Fruit fly (Drosophila melanogaster) whole organism, embryonic: ENCODE results near the gene RfC3.

Source experiments
- ATbp ChIP-seq: fragments of 200-800 bp; sonication (Bioruptor generic); optimal IDR thresholded peaks from 2 replicates; lab custom pipeline; 2017; ENCODE audit warnings: missing biosample characterization, mild to moderate bottlenecking, missing genetic modification characterization, missing genetic modification reagents
- BEAF-32 ChIP-seq: fragments of 200-800 bp; sonication (Bioruptor generic); optimal IDR thresholded peaks from 3 replicates; lab custom pipeline; 2017; ENCODE audit warnings: missing biosample characterization, missing genetic modification characterization, mild to moderate bottlenecking, moderate library complexity, missing genetic modification reagents
- CG10209 ChIP-seq: fragments of 200-800 bp; sonication (Bioruptor generic); optimal IDR thresholded peaks from 3 replicates; lab custom pipeline; 2017; ENCODE audit warnings: missing biosample characterization, mild to moderate bottlenecking, missing genetic modification characterization, missing genetic modification reagents
- CG10267 ChIP-seq: fragments of 200-800 bp; sonication (Bioruptor generic); optimal IDR thresholded peaks from 2 replicates; lab custom pipeline; 2018; ENCODE audit warnings: missing biosample characterization, mild to moderate bottlenecking, missing genetic modification characterization, moderate library complexity
- CG11398 ChIP-seq: fragments of 200-800 bp; sonication (Bioruptor generic); optimal IDR thresholded peaks from 2 replicates; lab custom pipeline; 2016; ENCODE audit warnings: missing biosample characterization, missing genetic modification characterization
- CG11560 ChIP-seq: fragments of 200-800 bp; sonication (Bioruptor generic); IDR thresholded peaks from 3 replicates; pipeline ENCODE4 v1.3.6; 2022; ENCODE audit warnings: missing biosample characterization, missing genetic modification characterization
- CG11723 ChIP-seq: fragments of 200-800 bp; sonication (Bioruptor generic); optimal IDR thresholded peaks from 2 replicates; lab custom pipeline; 2017; ENCODE audit warnings: missing biosample characterization, mild to moderate bottlenecking, missing genetic modification characterization
- CG12659 ChIP-seq: fragments of 200-800 bp; sonication (Bioruptor generic); optimal IDR thresholded peaks from 3 replicates; lab custom pipeline; 2017; ENCODE audit warnings: mild to moderate bottlenecking, missing biosample characterization, missing genetic modification reagents, missing genetic modification characterization
- CG12744 ChIP-seq: fragments of 200-800 bp; sonication (Bioruptor generic); optimal IDR thresholded peaks from 2 replicates; lab custom pipeline; 2016; ENCODE audit warnings: missing biosample characterization, missing genetic modification characterization
- CG14965 ChIP-seq: fragments of 200-800 bp; sonication (Bioruptor generic); optimal IDR thresholded peaks from 2 replicates; lab custom pipeline; 2016; ENCODE audit warnings: missing biosample characterization, missing genetic modification characterization, borderline replicate concordance
- CG15073 ChIP-seq: fragments of 200-800 bp; sonication (Bioruptor generic); optimal IDR thresholded peaks from 2 replicates; lab custom pipeline; 2016; ENCODE audit warnings: missing biosample characterization, missing genetic modification characterization
- CG15696 ChIP-seq: fragments of 200-800 bp; sonication (Bioruptor generic); optimal IDR thresholded peaks from 2 replicates; lab custom pipeline; 2019; ENCODE audit warnings: missing biosample characterization, mild to moderate bottlenecking, missing genetic modification characterization, moderate library complexity
- CG16813 ChIP-seq: fragments of 200-800 bp; sonication (Bioruptor generic); IDR thresholded peaks from 3 replicates; pipeline ENCODE4 v1.3.6; 2022; ENCODE audit warnings: missing biosample characterization, missing genetic modification characterization; ENCODE audit not compliant: partially characterized antibody
- CG17802 ChIP-seq: fragments of 200-800 bp; sonication (Bioruptor generic); optimal IDR thresholded peaks from 2 replicates; lab custom pipeline; 2018; ENCODE audit warnings: missing biosample characterization, mild to moderate bottlenecking, missing genetic modification characterization, moderate library complexity
- CG3065 ChIP-seq: fragments of 200-800 bp; sonication (Bioruptor generic); optimal IDR thresholded peaks from 2 replicates; lab custom pipeline; 2016; ENCODE audit warnings: missing biosample characterization, missing genetic modification characterization
- CG3163 ChIP-seq: fragments of 200-800 bp; sonication (Bioruptor generic); optimal IDR thresholded peaks from 3 replicates; lab custom pipeline; 2016; ENCODE audit warnings: missing biosample characterization, missing genetic modification characterization
- CG32532 ChIP-seq: fragments of 200-800 bp; sonication (Bioruptor generic); IDR thresholded peaks from 2 replicates; pipeline ENCODE4 v1.3.6; 2022; ENCODE audit warnings: missing biosample characterization, missing genetic modification characterization
- CG34224 ChIP-seq: fragments of 200-800 bp; sonication (Bioruptor generic); IDR thresholded peaks from 3 replicates; pipeline ENCODE4 v1.3.6; 2022; ENCODE audit warnings: missing biosample characterization, missing genetic modification characterization; ENCODE audit not compliant: partially characterized antibody
- CG3847 ChIP-seq: fragments of 200-800 bp; sonication (Bioruptor generic); IDR thresholded peaks from 2 replicates; pipeline ENCODE4 v1.3.6; 2022; ENCODE audit warnings: missing biosample characterization, missing genetic modification characterization
- CG8924 ChIP-seq: fragments of 200-800 bp; optimal IDR thresholded peaks from 3 replicates; lab custom pipeline; 2019; ENCODE audit warnings: missing biosample characterization, mild to moderate bottlenecking, missing genetic modification characterization, moderate library complexity
- CoRest ChIP-seq: fragments of 200-800 bp; sonication (Bioruptor generic); optimal IDR thresholded peaks from 3 replicates; lab custom pipeline; 2018; ENCODE audit warnings: missing biosample characterization, mild to moderate bottlenecking, missing genetic modification characterization, moderate library complexity
- Deaf1 ChIP-seq: fragments of 200-800 bp; optimal IDR thresholded peaks from 3 replicates; lab custom pipeline; 2019; ENCODE audit warnings: missing biosample characterization, mild to moderate bottlenecking, missing genetic modification characterization, moderate library complexity
- Dip3 ChIP-seq: fragments of 200-800 bp; sonication (Bioruptor generic); optimal IDR thresholded peaks from 3 replicates; lab custom pipeline; 2016; ENCODE audit warnings: missing biosample characterization, missing genetic modification characterization
- Dll ChIP-seq: fragments of 200-800 bp; sonication (Bioruptor generic); IDR thresholded peaks from 4 replicates; pipeline ENCODE4 v1.3.6; 2022; ENCODE audit warnings: missing biosample characterization, missing genetic modification characterization; ENCODE audit not compliant: partially characterized antibody
- Dref ChIP-seq: fragments of 200-800 bp; sonication (Bioruptor generic); IDR thresholded peaks from 2 replicates; pipeline ENCODE4 v1.3.6; 2022; ENCODE audit warnings: missing biosample characterization, missing genetic modification characterization
- E2f1 ChIP-seq: fragments of 200-800 bp; sonication (Bioruptor generic); IDR thresholded peaks from 2 replicates; pipeline ENCODE4 v1.3.6; 2022; ENCODE audit warnings: missing biosample characterization, missing genetic modification characterization
- HmgZ ChIP-seq: fragments of 200-800 bp; sonication (Bioruptor generic); optimal IDR thresholded peaks from 2 replicates; lab custom pipeline; 2018; ENCODE audit warnings: missing biosample characterization, mild to moderate bottlenecking, missing genetic modification characterization
- Hr51 ChIP-seq, 2 experiments: fragments of 200-800 bp; sonication (Bioruptor generic); optimal IDR thresholded peaks; 2 replicates in 1 of 2; 3 replicates in 1 of 2; lab custom pipeline; 2016 to 2018; ENCODE audit warnings: missing biosample characterization in 2 of 2, missing genetic modification characterization in 2 of 2, mild to moderate bottlenecking in 1 of 2, moderate library complexity in 1 of 2
- Mad ChIP-seq: fragments of 200-800 bp; sonication (Bioruptor generic); optimal IDR thresholded peaks from 2 replicates; lab custom pipeline; 2016; ENCODE audit warnings: missing biosample characterization, missing genetic modification characterization
- Nf-YC ChIP-seq: fragments of 200-800 bp; optimal IDR thresholded peaks from 3 replicates; lab custom pipeline; 2019; ENCODE audit warnings: missing biosample characterization, mild to moderate bottlenecking, missing genetic modification characterization, moderate library complexity
- Sry-δ ChIP-seq: fragments of 200-800 bp; sonication (Bioruptor generic); optimal IDR thresholded peaks from 2 replicates; lab custom pipeline; 2016; ENCODE audit warnings: missing biosample characterization, missing genetic modification characterization
- Tbp ChIP-seq: fragments of >200 bp; optimal IDR thresholded peaks from 2 replicates; lab custom pipeline; 2018; ENCODE audit warnings: missing biosample characterization, missing genetic modification characterization
- YL-1 ChIP-seq: fragments of 200-800 bp; sonication (Bioruptor generic); optimal IDR thresholded peaks from 3 replicates; lab custom pipeline; 2017; ENCODE audit warnings: missing biosample characterization, mild to moderate bottlenecking, missing genetic modification characterization
- al ChIP-seq: fragments of 200-800 bp; sonication (Bioruptor generic); IDR thresholded peaks from 2 replicates; pipeline ENCODE4 v1.3.6; 2022; ENCODE audit warnings: missing biosample characterization, missing genetic modification characterization
- chn ChIP-seq: fragments of 200-800 bp; sonication (Bioruptor generic); optimal IDR thresholded peaks from 2 replicates; lab custom pipeline; 2016; ENCODE audit warnings: missing biosample characterization, missing genetic modification characterization
- crp ChIP-seq, 2 experiments: fragments of 200-800 bp; sonication (Bioruptor generic); optimal IDR thresholded peaks; 2 replicates in 1 of 2; 3 replicates in 1 of 2; lab custom pipeline; 2017; ENCODE audit warnings: missing biosample characterization in 2 of 2, missing genetic modification characterization in 2 of 2, mild to moderate bottlenecking in 1 of 2, moderate library complexity in 1 of 2
- danr ChIP-seq: fragments of 200-800 bp; sonication (Bioruptor generic); IDR thresholded peaks from 2 replicates; pipeline ENCODE4 v1.3.6; 2022; ENCODE audit warnings: missing biosample characterization, missing genetic modification characterization
- dimm ChIP-seq: fragments of 200-800 bp; sonication (Bioruptor generic); IDR thresholded peaks from 2 replicates; pipeline ENCODE4 v1.3.6; 2022; ENCODE audit warnings: missing biosample characterization, missing genetic modification characterization
- ewg ChIP-seq: fragments of 200-800 bp; sonication (Bioruptor generic); optimal IDR thresholded peaks from 3 replicates; lab custom pipeline; 2017; ENCODE audit warnings: mild to moderate bottlenecking, missing biosample characterization, missing genetic modification reagents, missing genetic modification characterization
- eyg ChIP-seq: fragments of 200-800 bp; sonication (Bioruptor generic); optimal IDR thresholded peaks from 3 replicates; lab custom pipeline; 2016; ENCODE audit warnings: missing biosample characterization, missing genetic modification characterization
- gcm ChIP-seq: fragments of 200-800 bp; sonication (Bioruptor generic); optimal IDR thresholded peaks from 2 replicates; lab custom pipeline; 2019; ENCODE audit warnings: missing biosample characterization, mild to moderate bottlenecking, missing genetic modification characterization, moderate library complexity
- gsb ChIP-seq: fragments of 200-800 bp; sonication (Bioruptor generic); IDR thresholded peaks from 2 replicates; pipeline ENCODE4 v1.3.6; 2022; ENCODE audit warnings: missing biosample characterization, missing genetic modification characterization
- phol ChIP-seq: fragments of 200-800 bp; sonication (Bioruptor generic); optimal IDR thresholded peaks from 3 replicates; lab custom pipeline; 2018; ENCODE audit warnings: missing biosample characterization, mild to moderate bottlenecking, missing genetic modification characterization, moderate library complexity
- sens ChIP-seq: fragments of 200-800 bp; sonication (Bioruptor generic); peaks from one replicate; lab custom pipeline; 2016; ENCODE audit warnings: missing biosample characterization, missing genetic modification characterization
- sima ChIP-seq: fragments of 200-800 bp; sonication (Bioruptor generic); optimal IDR thresholded peaks from 2 replicates; lab custom pipeline; 2016; ENCODE audit warnings: missing biosample characterization, missing genetic modification characterization
- sna ChIP-seq: fragments of 200-800 bp; sonication (Bioruptor generic); IDR thresholded peaks from 2 replicates; pipeline ENCODE4 v1.3.6; 2022; ENCODE audit warnings: missing biosample characterization, missing genetic modification characterization; ENCODE audit not compliant: partially characterized antibody
- stwl ChIP-seq: fragments of 200-800 bp; sonication (Bioruptor generic); optimal IDR thresholded peaks from 3 replicates; lab custom pipeline; 2018; ENCODE audit warnings: missing biosample characterization, mild to moderate bottlenecking, missing genetic modification characterization, moderate library complexity
- tna ChIP-seq: fragments of 200-800 bp; sonication (Bioruptor generic); IDR thresholded peaks from 2 replicates; pipeline ENCODE4 v1.3.6; 2022; ENCODE audit warnings: missing biosample characterization, missing genetic modification characterization; ENCODE audit not compliant: partially characterized antibody
- wdn ChIP-seq: fragments of 200-800 bp; sonication (Bioruptor generic); IDR thresholded peaks from 2 replicates; pipeline ENCODE4 v1.3.6; 2022; ENCODE audit warnings: missing biosample characterization, missing genetic modification characterization
- zfh2 ChIP-seq: fragments of 200-800 bp; sonication (Bioruptor generic); optimal IDR thresholded peaks from 2 replicates; lab custom pipeline; 2016; ENCODE audit warnings: missing biosample characterization, missing genetic modification characterization

The RfC3 gene

DNA sequence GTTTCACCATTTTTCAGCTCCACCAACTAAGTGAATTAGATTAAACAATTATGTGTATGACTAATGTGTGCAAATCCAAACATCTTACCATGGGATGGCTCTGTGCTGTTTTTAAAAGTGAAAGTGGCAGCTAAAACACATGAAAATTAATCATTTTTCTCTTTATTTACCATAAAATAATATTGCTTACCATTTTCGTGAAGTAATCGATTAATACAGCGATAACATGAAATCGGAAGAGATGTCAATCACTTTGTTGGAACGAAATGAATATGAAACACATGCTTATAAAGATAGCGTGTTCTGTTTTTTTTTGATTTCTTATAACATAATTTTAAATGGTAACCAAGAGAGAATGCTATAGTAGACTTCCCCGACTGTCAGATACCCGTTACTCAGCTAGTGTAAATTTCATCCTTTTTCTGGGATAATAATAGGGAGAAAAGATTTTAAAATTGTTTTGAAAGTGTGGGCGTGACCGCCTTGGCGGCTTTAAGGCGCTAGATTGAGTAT lies 15.1 kb upstream of the RfC3 start (continued):
- no peak for TF ChIP-seq CG15696 (tag; lab: Kevin White, UChicago)
- TF ChIP-seq BEAF-32 (GFP tag; lab: Kevin White, UChicago): peak; percentile 57
- peak; percentile 79 for TF ChIP-seq CG8924
- peak; percentile 67 for TF ChIP-seq Dref
- TF ChIP-seq CG16813 (GFP tag; lab: Robert Waterston, UW): peak; percentile 45; the same call in 1 of the 3 replicates
- no peak for TF ChIP-seq CG32532 (GFP tag; lab: Robert Waterston, UW)
- TF ChIP-seq CG12659 (GFP tag; lab: Kevin White, UChicago): peak; percentile 57
- no peak for TF ChIP-seq Deaf1
- TF ChIP-seq CG14965 (GFP tag; lab: Kevin White, UChicago): no peak
- TF ChIP-seq CG11723 (GFP tag; lab: Kevin White, UChicago): peak; percentile 49
- TF ChIP-seq danr: no peak
- peak; percentile 63 for TF ChIP-seq Dll (GFP tag; lab: Robert Waterston, UW)
- no peak for TF ChIP-seq CG11398 (GFP tag; lab: Kevin White, UChicago)
- TF ChIP-seq gsb (GFP tag; lab: Robert Waterston, UW): no peak
- no peak for TF ChIP-seq zfh2 (GFP tag; lab: Kevin White, UChicago)
- TF ChIP-seq ewg: no peak
- TF ChIP-seq sna (GFP tag; lab: Robert Waterston, UW): peak; percentile 58; the same call in 1 of the 2 replicates
- no peak for TF ChIP-seq Nf-YC (tag; lab: Kevin White, UChicago)
- no peak for TF ChIP-seq wdn (GFP tag; lab: Robert Waterston, UW)
- TF ChIP-seq HmgZ (tag; lab: Kevin White, UChicago): peak; percentile 3
- TF ChIP-seq al: no peak
- no peak for TF ChIP-seq gcm (GFP tag; lab: Kevin White, UChicago)
- TF ChIP-seq CG3065 (GFP tag; lab: Kevin White, UChicago): peak; percentile 95
- TF ChIP-seq Tbp (GFP tag; lab: Kevin White, UChicago): no peak
- TF ChIP-seq sima: no peak
- peak; percentile 25 for TF ChIP-seq CG17802 (tag; lab: Kevin White, UChicago)
- TF ChIP-seq sens: peak; percentile 91
- TF ChIP-seq CG15073 (GFP tag; lab: Kevin White, UChicago): no peak
- TF ChIP-seq CG12744: no peak
- no peak for TF ChIP-seq Mad (GFP tag; lab: Kevin White, UChicago)
- no peak for TF ChIP-seq CG10209 (GFP tag; lab: Kevin White, UChicago)
- no peak for TF ChIP-seq chn (GFP tag; lab: Kevin White, UChicago)
- TF ChIP-seq CG10267 (tag; lab: Kevin White, UChicago): peak; percentile 15
- no peak for TF ChIP-seq eyg (GFP tag; lab: Kevin White, UChicago)
- TF ChIP-seq CG3163 (GFP tag; lab: Kevin White, UChicago): no peak
- TF ChIP-seq Sry-δ (GFP tag; lab: Kevin White, UChicago): peak; percentile 52
- TF ChIP-seq crp (GFP tag; optimal IDR thresholded peaks at IDR 0.05; lab: Kevin White, UChicago): no peak
- no peak for TF ChIP-seq E2f1 (GFP tag; lab: Robert Waterston, UW)
- peak; percentile 44; the same call in 2 of the 3 replicates for TF ChIP-seq CG34224 (GFP tag; lab: Robert Waterston, UW)
- TF ChIP-seq Dip3 (GFP tag; lab: Kevin White, UChicago): no peak
- TF ChIP-seq tna (GFP tag; lab: Robert Waterston, UW): no peak
- peak; percentile 13 for TF ChIP-seq phol (tag; lab: Kevin White, UChicago)
- TF ChIP-seq Hr51 (GFP tag; optimal IDR thresholded peaks at IDR 0.05; lab: Kevin White, UChicago): no peak
- no peak for TF ChIP-seq CoRest (tag; lab: Kevin White, UChicago)
- peak; percentile 10 for TF ChIP-seq stwl (tag; lab: Kevin White, UChicago)
- TF ChIP-seq dimm (GFP tag; lab: Robert Waterston, UW): no peak
- TF ChIP-seq ATbp (GFP tag; lab: Kevin White, UChicago): no peak
- no peak for TF ChIP-seq CG3847 (GFP tag; lab: Robert Waterston, UW)
- no peak for TF ChIP-seq CG11560 (tag; lab: Robert Waterston, UW)
- TF ChIP-seq YL-1 (GFP tag; lab: Kevin White, UChicago): peak; percentile 45
